Worm (Caenorhabditis elegans) whole organism, L2 larva: ENCODE measurements around the gene F40G9.6.
A peak's percentile ranks its signal among the peaks of the same experiment; 100 is the strongest.

Experiments
- C34F6.9 ChIP-seq: fragments of 150-350 bp; optimal IDR thresholded peaks from 2 replicates; lab custom pipeline; 2014; ENCODE audit warnings: missing biosample characterization, missing genetic modification characterization
- F13H6.1 ChIP-seq: sonication (generic microtip); optimal IDR thresholded peaks from 2 replicates; lab custom pipeline; 2016; ENCODE audit warnings: missing genetic modification characterization, missing compliant biosample characterization
- R02D3.7 ChIP-seq: fragments of 150-350 bp; optimal IDR thresholded peaks from 2 replicates; lab custom pipeline; 2014; ENCODE audit warnings: missing biosample characterization, missing genetic modification characterization
- Y55F3AM.14 ChIP-seq: fragments of 200-800 bp; sonication (Bioruptor generic); optimal IDR thresholded peaks from 2 replicates; lab custom pipeline; 2018; ENCODE audit warnings: mild to moderate bottlenecking, missing genetic modification characterization, missing compliant biosample characterization
- ZK546.5 ChIP-seq: sonication (generic microtip); optimal IDR thresholded peaks from 2 replicates; lab custom pipeline; 2017; ENCODE audit warnings: missing biosample characterization, missing genetic modification characterization
- ama-1 ChIP-seq: fragments of 150-350 bp; optimal IDR thresholded peaks from 2 replicates; lab custom pipeline; 2018; ENCODE audit warnings: inconsistent platforms
- blmp-1 ChIP-seq: sonication (generic microtip); optimal IDR thresholded peaks from 2 replicates; lab custom pipeline; 2017; ENCODE audit warnings: missing genetic modification characterization, mild to moderate bottlenecking, missing compliant biosample characterization, antibody characterized with exemption, moderate library complexity; ENCODE audit not compliant: insufficient read depth
- ceh-16 ChIP-seq: fragments of 150-350 bp; optimal IDR thresholded peaks from 2 replicates; lab custom pipeline; 2014; ENCODE audit warnings: missing biosample characterization, missing genetic modification characterization
- crh-2 ChIP-seq: sonication (generic microtip); optimal IDR thresholded peaks from 2 replicates; lab custom pipeline; 2017; ENCODE audit warnings: missing biosample characterization, missing genetic modification characterization
- dmd-4 ChIP-seq: sonication (generic microtip); optimal IDR thresholded peaks from 2 replicates; lab custom pipeline; 2017; ENCODE audit warnings: missing biosample characterization, missing genetic modification characterization
- egl-27 ChIP-seq: sonication (generic microtip); optimal IDR thresholded peaks from 3 replicates; lab custom pipeline; 2017; ENCODE audit warnings: missing biosample characterization, missing genetic modification reagents, missing genetic modification characterization
- elt-3 ChIP-seq: sonication (generic microtip); optimal IDR thresholded peaks from 2 replicates; lab custom pipeline; 2017; ENCODE audit warnings: missing biosample characterization, missing genetic modification characterization
- fos-1 ChIP-seq: fragments of 150-350 bp; optimal IDR thresholded peaks from 2 replicates; lab custom pipeline; 2014; ENCODE audit warnings: missing biosample characterization, missing genetic modification characterization
- gmeb-1 ChIP-seq: fragments of 150-350 bp; optimal IDR thresholded peaks from 2 replicates; lab custom pipeline; 2014; ENCODE audit warnings: missing biosample characterization, missing genetic modification characterization
- lin-11 ChIP-seq: fragments of 150-350 bp; sonication (generic microtip); optimal IDR thresholded peaks from 2 replicates; lab custom pipeline; 2014; ENCODE audit warnings: missing biosample characterization, missing genetic modification characterization, inconsistent platforms, mixed read lengths
- lin-13 ChIP-seq: fragments of 150-350 bp; optimal IDR thresholded peaks from 2 replicates; lab custom pipeline; 2014; ENCODE audit warnings: missing biosample characterization, missing genetic modification reagents, missing genetic modification characterization
- mab-5 ChIP-seq: fragments of 150-350 bp; optimal IDR thresholded peaks from 2 replicates; lab custom pipeline; 2014; ENCODE audit warnings: missing biosample characterization, missing genetic modification characterization
- mdl-1 ChIP-seq, 2 experiments: fragments of 150-350 bp in 1 of 2; sonication (generic microtip) in 1 of 2; optimal IDR thresholded peaks; 2 replicates each; lab custom pipeline; 2017; ENCODE audit warnings: missing biosample characterization in 2 of 2, missing genetic modification characterization in 2 of 2
- nhr-10 ChIP-seq: sonication (generic microtip); optimal IDR thresholded peaks from 2 replicates; lab custom pipeline; 2017; ENCODE audit warnings: missing biosample characterization, missing genetic modification characterization
- nhr-11 ChIP-seq: fragments of 150-350 bp; optimal IDR thresholded peaks from 2 replicates; lab custom pipeline; 2014; ENCODE audit warnings: missing biosample characterization, missing genetic modification characterization
- nhr-129 ChIP-seq: fragments of 150-350 bp; optimal IDR thresholded peaks from 2 replicates; lab custom pipeline; 2014; ENCODE audit warnings: missing biosample characterization, missing genetic modification characterization
- nhr-21 ChIP-seq: fragments of 150-350 bp; optimal IDR thresholded peaks from 2 replicates; lab custom pipeline; 2014; ENCODE audit warnings: missing biosample characterization, missing genetic modification characterization
- nhr-25 ChIP-seq: fragments of 150-350 bp; sonication (generic microtip); optimal IDR thresholded peaks from 3 replicates; lab custom pipeline; 2014; ENCODE audit warnings: missing biosample characterization, missing genetic modification characterization
- nhr-77 ChIP-seq: fragments of 150-350 bp; optimal IDR thresholded peaks from 2 replicates; lab custom pipeline; 2014; ENCODE audit warnings: missing biosample characterization, missing genetic modification characterization
- peb-1 ChIP-seq: fragments of 150-350 bp; optimal IDR thresholded peaks from 2 replicates; lab custom pipeline; 2014; ENCODE audit warnings: missing biosample characterization, missing genetic modification characterization
- sem-4 ChIP-seq: fragments of 150-350 bp; optimal IDR thresholded peaks from 2 replicates; lab custom pipeline; 2014; ENCODE audit warnings: missing biosample characterization, missing genetic modification reagents, missing genetic modification characterization
- skn-1 ChIP-seq: sonication (generic microtip); optimal IDR thresholded peaks from 2 replicates; lab custom pipeline; 2017; ENCODE audit warnings: missing biosample characterization, missing genetic modification characterization
- snpc-4 ChIP-seq: fragments of 150-350 bp; optimal IDR thresholded peaks from 2 replicates; lab custom pipeline; 2014; ENCODE audit warnings: missing biosample characterization, missing genetic modification characterization
- unc-39 ChIP-seq: fragments of 150-350 bp; optimal IDR thresholded peaks from 2 replicates; lab custom pipeline; 2014; ENCODE audit warnings: missing biosample characterization, missing genetic modification characterization
- unc-55 ChIP-seq: fragments of 150-350 bp; sonication (generic microtip); optimal IDR thresholded peaks from 3 replicates; lab custom pipeline; 2014; ENCODE audit warnings: missing biosample characterization, missing genetic modification reagents, missing genetic modification characterization
- unc-62 ChIP-seq: fragments of 150-350 bp; optimal IDR thresholded peaks from 2 replicates; lab custom pipeline; 2014; ENCODE audit warnings: missing biosample characterization, missing genetic modification reagents, missing genetic modification characterization
- zag-1 ChIP-seq: fragments of 150-350 bp; optimal IDR thresholded peaks from 2 replicates; lab custom pipeline; 2014; ENCODE audit warnings: missing biosample characterization, missing genetic modification characterization
- ztf-1 ChIP-seq: fragments of 200-800 bp; sonication (Bioruptor generic); conservative IDR thresholded peaks from 2 replicates; pipeline ENCODE4 v1.3.6; 2022; ENCODE audit warnings: missing genetic modification characterization, missing compliant biosample characterization
- ztf-11 ChIP-seq: sonication (generic microtip); optimal IDR thresholded peaks from 2 replicates; lab custom pipeline; 2017; ENCODE audit warnings: missing biosample characterization, missing genetic modification characterization

The F40G9.6 gene

ce11 chrIII:209695-210091, 30.4 kb downstream of the F40G9.6 start, which contains the start of gene klp-20:
klp-20 (plus strand) TSS chrIII:209992.
- TF ChIP-seq nhr-129 (tag; lab: Kevin White, UChicago) (no peak), C34F6.9 (tag; lab: Kevin White, UChicago) (no peak), unc-62 (GFP tag; lab: Kevin White, UChicago) (no peak), ztf-1 (GFP tag; lab: Robert Waterston, UW) (no peak), mdl-1 (tag; optimal IDR thresholded peaks at IDR 0.05; lab: Kevin White, UChicago) (no peak), blmp-1 (tag; lab: Kevin White, UChicago) (no peak), ama-1 (lab: Kevin White, UChicago) (no peak), F13H6.1 (tag; lab: Kevin White, UChicago) (no peak), nhr-25 (tag; lab: Kevin White, UChicago) (no peak), ztf-11 (tag; lab: Kevin White, UChicago) (no peak), mab-5 (tag; lab: Kevin White, UChicago) (no peak), sem-4 (tag; lab: Kevin White, UChicago) (no peak), snpc-4 (tag; lab: Kevin White, UChicago) (no peak), lin-13 (GFP tag; lab: Kevin White, UChicago) (no peak), lin-11 (tag; lab: Kevin White, UChicago) (no peak), skn-1 (tag; lab: Kevin White, UChicago) (no peak), nhr-21 (tag; lab: Kevin White, UChicago) (no peak), elt-3 (tag; lab: Kevin White, UChicago) (no peak)

ce11 chrIII:211387-211786, 32.0 kb downstream of the F40G9.6 start:
- TF ChIP-seq ztf-11 (tag; lab: Kevin White, UChicago) (no peak), Y55F3AM.14 (GFP tag; lab: Kevin White, UChicago) (no peak), nhr-25 (tag; lab: Kevin White, UChicago) (no peak)

- TF ChIP-seq unc-55 (GFP tag; lab: Kevin White, UChicago) (peak; percentile 55), peb-1 (tag; lab: Kevin White, UChicago) (no peak), R02D3.7 (no peak), F13H6.1 (tag; lab: Kevin White, UChicago) (peak; percentile 23), C34F6.9 (tag; lab: Kevin White, UChicago) (peak; percentile 3), unc-62 (GFP tag; lab: Kevin White, UChicago) (no peak)
Measured at ce11 chrIII:220368-220767, 41.0 kb downstream of the F40G9.6 start.

ce11 chrIII:222508-222907, 43.2 kb downstream of the F40G9.6 start:
- no peak for TF ChIP-seq fos-1 (tag; lab: Kevin White, UChicago)
- no peak for TF ChIP-seq dmd-4 (tag; lab: Kevin White, UChicago)
- TF ChIP-seq zag-1 (tag; lab: Kevin White, UChicago): no peak
- no peak for TF ChIP-seq mab-5 (tag; lab: Kevin White, UChicago)
- TF ChIP-seq peb-1 (tag; lab: Kevin White, UChicago): no peak
- TF ChIP-seq, all 48 proteins: peak for 0

ce11 chrIII:227033-227432, 47.7 kb downstream of the F40G9.6 start:
- no peak for TF ChIP-seq ceh-16 (tag; lab: Kevin White, UChicago)
- TF ChIP-seq ZK546.5: no peak
- TF ChIP-seq elt-3 (tag; lab: Kevin White, UChicago): no peak
- no peak for TF ChIP-seq egl-27 (tag; lab: Kevin White, UChicago)
- no peak for TF ChIP-seq nhr-10 (tag; lab: Kevin White, UChicago)
- no peak for TF ChIP-seq crh-2 (tag; lab: Kevin White, UChicago)
- TF ChIP-seq lin-13 (GFP tag; lab: Kevin White, UChicago): no peak
- no peak for TF ChIP-seq mab-5 (tag; lab: Kevin White, UChicago)
- no peak for TF ChIP-seq ama-1 (lab: Kevin White, UChicago)
- TF ChIP-seq unc-39: no peak
- no peak for TF ChIP-seq C34F6.9 (tag; lab: Kevin White, UChicago)
- no peak for TF ChIP-seq nhr-11 (tag; lab: Kevin White, UChicago)
- no peak for TF ChIP-seq zag-1 (tag; lab: Kevin White, UChicago)
- TF ChIP-seq nhr-77 (tag; lab: Kevin White, UChicago): no peak
- no peak for TF ChIP-seq fos-1 (tag; lab: Kevin White, UChicago)
- no peak for TF ChIP-seq gmeb-1 (tag; lab: Kevin White, UChicago)
- TF ChIP-seq R02D3.7: no peak
- TF ChIP-seq F13H6.1 (tag; lab: Kevin White, UChicago): no peak
